Worm (Caenorhabditis elegans): ENCODE data around the gene Y73B3A.4.
"Not testable (repeated sequence)": the region's sequence is repeated elsewhere in the genome, so short reads cannot be mapped to it uniquely, and the experiment has no call there.

The Y73B3A.4 gene

ce11 chrX:104737-105136, at the start of gene Y73B3A.4:
Gene Y73B3A.4, minus strand, starts transcription at chrX:104777.
- TF ChIP-seq efl-1 (optimal IDR thresholded peaks at IDR 0.05) (peak; percentile 52 to 73), efl-1 (GFP tag; optimal IDR thresholded peaks at IDR 0.05 in 1 of 2) (peak; percentile 67 to 96), F16B12.6 (tag; optimal IDR thresholded peaks at IDR 0.05) (peak; percentile 7), dpl-1 (GFP tag; optimal IDR thresholded peaks at IDR 0.05) (peak; percentile 41 to 57 (median 55)), lin-35 (GFP tag; optimal IDR thresholded peaks at IDR 0.05) (peak; percentile 22 to 72)

DNA sequence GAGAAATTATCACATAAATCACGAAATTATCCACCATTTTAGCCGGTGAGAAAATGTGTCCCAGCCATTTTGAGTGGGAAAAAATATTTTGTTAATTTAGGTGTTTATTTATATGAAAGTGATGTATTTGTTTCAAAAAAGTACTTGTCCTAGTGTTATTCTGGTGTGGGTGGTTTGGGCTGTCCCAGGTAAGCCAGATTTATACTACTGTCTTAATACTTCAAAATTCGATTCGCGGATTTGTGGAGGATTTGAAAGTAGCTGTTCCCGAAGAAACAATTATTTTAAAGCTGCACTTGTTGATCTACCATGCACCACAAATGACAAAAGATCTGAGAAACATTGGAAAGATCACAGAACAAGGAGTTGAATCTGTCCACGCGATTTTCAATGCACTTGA, 43.2 kb upstream of the Y73B3A.4 start, which contains the start of gene Y73B3A.11:
TSS of gene Y73B3A.11 (plus strand) at position 301 of the 400 bp plus-strand sequence.
- TF ChIP-seq nhr-71 (tag; optimal IDR thresholded peaks at IDR 0.05) (no peak), unc-130 (tag; optimal IDR thresholded peaks at IDR 0.05) (no peak), lin-14 (GFP tag; optimal IDR thresholded peaks at IDR 0.05) (no peak), nhr-85 (tag) (no peak), elt-2 (tag; optimal IDR thresholded peaks at IDR 0.05) (no peak), grh-1 (GFP tag; IDR thresholded peaks at IDR 0.05) (no peak), snpc-4 (tag; optimal IDR thresholded peaks at IDR 0.05) (no peak), nhr-77 (tag; optimal IDR thresholded peaks at IDR 0.05) (no peak), isw-1 (GFP tag; IDR thresholded peaks at IDR 0.05) (no peak), C16A3.4 (tag; optimal IDR thresholded peaks at IDR 0.05) (no peak), aly-2 (tag; optimal IDR thresholded peaks at IDR 0.05) (no peak), snu-23 (GFP tag; optimal IDR thresholded peaks at IDR 0.05) (no peak), dpl-1 (GFP tag; optimal IDR thresholded peaks at IDR 0.05) (no peak), ces-1 (GFP tag; optimal IDR thresholded peaks at IDR 0.05) (no peak)

- TF ChIP-seq nhr-11 (tag; optimal IDR thresholded peaks at IDR 0.05) (no peak), snu-23 (GFP tag; optimal IDR thresholded peaks at IDR 0.05) (peak; percentile 10), dsc-1 (tag; optimal IDR thresholded peaks at IDR 0.05) (peak; percentile 11), lsy-2 (tag; optimal IDR thresholded peaks at IDR 0.05) (peak in 1 of 2 experiments; percentile 27), efl-1 (optimal IDR thresholded peaks at IDR 0.05) (no peak), efl-1 (GFP tag; optimal IDR thresholded peaks at IDR 0.05 in 1 of 2) (peak in 1 of 2 experiments; percentile 4), mep-1 (tag; optimal IDR thresholded peaks at IDR 0.05) (no peak), nhr-76 (tag; optimal IDR thresholded peaks at IDR 0.05) (no peak), lin-14 (GFP tag; optimal IDR thresholded peaks at IDR 0.05) (peak; percentile 54), aha-1 (tag; optimal IDR thresholded peaks at IDR 0.05) (no peak), isw-1 (GFP tag; IDR thresholded peaks at IDR 0.05) (no peak), nhr-71 (tag; optimal IDR thresholded peaks at IDR 0.05) (peak; percentile 25), ama-1 (optimal IDR thresholded peaks at IDR 0.05) (no peak), ztf-11 (tag; optimal IDR thresholded peaks at IDR 0.05) (no peak), ceh-90 (tag; optimal IDR thresholded peaks at IDR 0.05) (no peak), lin-35 (GFP tag; optimal IDR thresholded peaks at IDR 0.05) (no peak), tlp-1 (tag; optimal IDR thresholded peaks at IDR 0.05) (no peak)
Measured at ce11 chrX:146832-147231, 42.3 kb upstream of the Y73B3A.4 start.

ce11 chrX:141149-141548, 36.6 kb upstream of the Y73B3A.4 start, which contains the start of gene Y73B3A.8:
Gene Y73B3A.8, minus strand, starts transcription at chrX:141249.
- TF ChIP-seq nhr-90 (tag; optimal IDR thresholded peaks at IDR 0.05; ENCODE audit: poor library complexity) (no peak), nhr-47 (tag; optimal IDR thresholded peaks at IDR 0.05) (no peak), ets-5 (GFP tag; IDR thresholded peaks at IDR 0.05) (no peak), snpc-4 (tag; optimal IDR thresholded peaks at IDR 0.05) (no peak), pax-3 (tag; optimal IDR thresholded peaks at IDR 0.05) (no peak), ama-1 (optimal IDR thresholded peaks at IDR 0.05) (no peak), ceh-8 (GFP tag; optimal IDR thresholded peaks at IDR 0.05) (no peak), sox-4 (tag; optimal IDR thresholded peaks at IDR 0.05) (no peak)

DNA sequence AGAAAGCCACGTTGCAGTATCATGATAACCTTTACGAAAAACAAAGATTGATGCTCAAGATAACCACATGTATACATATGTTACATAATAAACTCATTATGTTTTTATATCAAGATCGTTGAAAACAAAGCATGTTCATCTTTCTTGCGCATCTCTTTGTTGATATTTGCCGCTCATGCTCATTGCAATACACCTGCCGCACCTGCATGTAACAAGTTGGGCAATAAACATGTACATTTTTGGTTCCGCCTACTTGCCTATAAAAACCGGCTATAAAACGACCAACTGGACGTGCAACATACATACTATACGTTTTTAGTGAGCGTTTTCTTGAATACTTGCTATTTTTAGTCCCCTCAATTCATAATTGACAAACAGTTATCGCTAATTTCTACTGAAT, 14.8 kb upstream of the Y73B3A.4 start, which contains the start of gene fbxa-16:
TSS of gene fbxa-16 (plus strand) at position 301 of the 400 bp plus-strand sequence.
- TF ChIP-seq tlp-1 (tag; optimal IDR thresholded peaks at IDR 0.05); sup-37 (GFP tag; optimal IDR thresholded peaks at IDR 0.05); mep-1 (tag; optimal IDR thresholded peaks at IDR 0.05): not testable (repeated sequence)
